Worm (Caenorhabditis elegans): ENCODE measurements around the gene clec-129.
A peak's percentile ranks its signal among the peaks of the same experiment; 100 is the strongest.

clec-129 gene

DNA sequence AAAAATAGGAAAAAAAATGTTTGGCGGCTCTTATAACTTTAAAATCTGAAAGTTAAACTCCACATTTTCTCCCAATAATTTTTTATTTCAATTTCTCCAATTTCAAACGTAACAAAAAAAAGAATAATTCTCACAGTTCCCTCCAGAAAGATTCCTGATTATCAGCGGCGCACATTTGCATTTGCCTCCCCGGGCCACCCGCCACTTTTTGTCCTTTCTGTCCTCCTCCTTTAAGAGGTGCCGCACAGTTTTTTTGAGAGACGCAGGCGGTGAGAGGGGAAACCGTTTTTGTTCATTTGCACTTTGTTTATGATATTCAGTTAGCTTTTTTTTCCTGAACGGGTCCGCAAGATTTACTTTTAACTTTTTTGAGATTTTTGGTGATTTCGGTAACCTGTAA is 49.6 kb downstream of the clec-129 start:
- TF ChIP-seq aha-1 (tag) (peak; percentile 48), zfp-2 (tag; optimal IDR thresholded peaks at IDR 0.05) (no peak)

DNA sequence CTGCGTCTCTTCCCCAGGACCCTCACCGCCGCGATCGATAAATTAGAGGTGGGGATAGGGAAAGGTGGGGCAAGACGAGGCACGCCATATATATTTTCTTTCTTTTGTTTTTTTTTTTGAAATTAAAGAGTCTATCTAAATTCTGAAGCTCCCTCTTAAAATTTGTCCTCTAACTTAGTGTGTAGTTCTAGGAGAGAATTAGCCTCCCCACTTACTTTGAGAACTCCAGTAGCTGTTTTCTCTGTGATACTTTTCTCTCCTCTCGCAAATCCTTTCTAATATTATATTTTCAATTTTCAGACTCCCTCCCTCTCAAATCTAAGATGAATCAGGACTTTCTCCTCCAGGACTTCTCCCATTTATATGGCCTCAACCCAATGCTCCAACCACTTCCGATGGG is 50.7 kb downstream of the clec-129 start, which contains the start of gene M151.7:
TSS of gene M151.7 (plus strand) at position 301 of the 400 bp plus-strand sequence.
- TF ChIP-seq skn-1 (tag; optimal IDR thresholded peaks at IDR 0.05) (no peak), ceh-28 (tag; optimal IDR thresholded peaks at IDR 0.05) (no peak), dpl-1 (GFP tag; optimal IDR thresholded peaks at IDR 0.05) (no peak), gei-8 (GFP tag; optimal IDR thresholded peaks at IDR 0.05) (no peak), lin-38 (GFP tag; IDR thresholded peaks at IDR 0.05) (no peak), php-3 (GFP tag; IDR thresholded peaks at IDR 0.05) (no peak), zip-2 (tag; optimal IDR thresholded peaks at IDR 0.05) (no peak), aha-1 (tag) (no peak), pha-4 (GFP tag; IDR thresholded peaks at IDR 0.05) (no peak), pha-4 (tag; optimal IDR thresholded peaks at IDR 0.05) (no peak), ZK546.5 (tag; optimal IDR thresholded peaks at IDR 0.05) (no peak), sdz-12 (GFP tag; optimal IDR thresholded peaks at IDR 0.05) (no peak), D1046.2 (GFP tag; IDR thresholded peaks at IDR 0.05) (no peak), snpc-1.2 (GFP tag; IDR thresholded peaks at IDR 0.05) (no peak), lin-1 (GFP tag; IDR thresholded peaks at IDR 0.05) (no peak), mdl-1 (tag; optimal IDR thresholded peaks at IDR 0.05) (no peak), F44E2.7 (GFP tag; IDR thresholded peaks at IDR 0.05) (no peak)

All from whole organism, L4 larva.